Fruit fly (Drosophila melanogaster): Measurements from ENCODE around the gene CG15459.

Gene CG15459

DNA sequence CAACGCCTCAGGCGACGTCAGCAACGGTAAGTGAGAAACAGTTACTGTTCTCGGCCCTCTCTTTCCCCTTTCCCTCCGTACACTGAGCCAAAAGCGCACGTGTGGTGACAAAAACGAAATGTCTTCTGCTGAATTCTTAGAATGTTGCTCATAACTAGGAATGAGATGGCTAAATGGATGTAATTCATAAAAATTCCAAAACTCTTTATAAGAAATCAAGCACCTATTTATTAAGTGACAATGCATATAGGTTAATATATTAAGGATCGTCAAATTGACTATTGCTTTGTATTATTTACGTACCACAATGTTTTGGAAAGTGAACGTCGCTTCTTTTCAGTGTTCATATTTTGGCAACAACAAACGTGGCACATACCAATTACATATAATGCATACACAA, 21.2 kb upstream of the CG15459 start (continued):
- TF ChIP-seq slp2 (GFP tag; optimal IDR thresholded peaks at IDR 0.05) (no peak), Ets65A (GFP tag) (peak; percentile 83), Dek (tag; optimal IDR thresholded peaks at IDR 0.05) (peak; percentile 45), Drgx (GFP tag; IDR thresholded peaks at IDR 0.05) (no peak), E2f2 (GFP tag; IDR thresholded peaks at IDR 0.05) (no peak), CG3281 (GFP tag; optimal IDR thresholded peaks at IDR 0.05) (peak; percentile 50)

- TF ChIP-seq mam (GFP tag; optimal IDR thresholded peaks at IDR 0.05) (peak; percentile 17), bab2 (GFP tag; optimal IDR thresholded peaks at IDR 0.05) (peak; percentile 24), tgo (GFP tag; IDR thresholded peaks at IDR 0.05) (0 out of 3 replicates have a peak, but pooled peaks have one; percentile 17), CG7928 (GFP tag; optimal IDR thresholded peaks at IDR 0.05) (no peak), ci (GFP tag; IDR thresholded peaks at IDR 0.05) (peak; percentile 48; the same call in 1 of the 3 replicates), Rfx (GFP tag; IDR thresholded peaks at IDR 0.05) (peak; percentile 31; the same call in 1 of the 2 replicates), scrt (GFP tag; optimal IDR thresholded peaks at IDR 0.05) (peak; percentile 17), Sry-δ (GFP tag; optimal IDR thresholded peaks at IDR 0.05) (peak; percentile 3), Eip74EF (GFP tag; optimal IDR thresholded peaks at IDR 0.05) (no peak), rib (GFP tag; IDR thresholded peaks at IDR 0.05) (no peak), CG13424 (tag; optimal IDR thresholded peaks at IDR 0.05) (peak; percentile 36), grau (tag; optimal IDR thresholded peaks at IDR 0.05) (peak; percentile 27), Bgb (GFP tag; IDR thresholded peaks at IDR 0.05; ENCODE audit: partially characterized antibody) (no peak), CG9932 (GFP tag; IDR thresholded peaks at IDR 0.05) (peak; percentile 23; the same call in 1 of the 2 replicates), CG32532 (GFP tag; IDR thresholded peaks at IDR 0.05) (peak; percentile 31; the same call in 1 of the 2 replicates), slbo (GFP tag; IDR thresholded peaks at IDR 0.05) (peak; percentile 50; the same call in 1 of the 2 replicates), sna (GFP tag; IDR thresholded peaks at IDR 0.05; ENCODE audit: partially characterized antibody) (0 out of 2 replicates have a peak, but pooled peaks have one; percentile 38), fd3F (GFP tag; optimal IDR thresholded peaks at IDR 0.05) (peak; percentile 13), CG18262 (tag; optimal IDR thresholded peaks at IDR 0.05) (peak; percentile 17), lilli (GFP tag; optimal IDR thresholded peaks at IDR 0.05) (peak; percentile 47), Meics (GFP tag; optimal IDR thresholded peaks at IDR 0.05) (peak; percentile 35), amos (GFP tag; IDR thresholded peaks at IDR 0.05; ENCODE audit: partially characterized antibody) (0 out of 2 replicates have a peak, but pooled peaks have one; percentile 29), row (GFP tag; IDR thresholded peaks at IDR 0.05) (peak; percentile 60), CG7357 (GFP tag; IDR thresholded peaks at IDR 0.05) (0 out of 3 replicates have a peak, but pooled peaks have one; percentile 5), HLH54F (GFP tag; optimal IDR thresholded peaks at IDR 0.05) (peak; percentile 1), CG2678 (tag; optimal IDR thresholded peaks at IDR 0.05) (peak; percentile 56), phol (tag; optimal IDR thresholded peaks at IDR 0.05) (peak; percentile 12), sens (GFP tag) (peak; percentile 90), Scr (GFP tag; IDR thresholded peaks at IDR 0.05; ENCODE audit: partially characterized antibody) (peak; percentile 27; the same call in 1 of the 2 replicates), dpn (GFP tag; optimal IDR thresholded peaks at IDR 0.05) (peak in 1 of 2 experiments; percentile 0), chif (GFP tag; optimal IDR thresholded peaks at IDR 0.05) (peak in 1 of 2 experiments; percentile 6), Oli (tag; optimal IDR thresholded peaks at IDR 0.05) (peak; percentile 27), CG10321 (GFP tag; IDR thresholded peaks at IDR 0.05) (no peak), CG3838 (GFP tag; optimal IDR thresholded peaks at IDR 0.05) (no peak), D19A (tag; optimal IDR thresholded peaks at IDR 0.05) (no peak), odd (GFP tag; optimal IDR thresholded peaks at IDR 0.05) (peak; percentile 32), CG7556 (GFP tag; optimal IDR thresholded peaks at IDR 0.05) (peak; percentile 51), CG6254 (GFP tag; optimal IDR thresholded peaks at IDR 0.05) (peak; percentile 5), CG2120 (GFP tag; optimal IDR thresholded peaks at IDR 0.05) (peak; percentile 45), CG10979 (tag; optimal IDR thresholded peaks at IDR 0.05) (peak; percentile 2)
Observed at dm6 chrX:20433345-20434332, 20.3 kb upstream of the CG15459 start, which contains the start of gene CG1695. CG1695 (plus strand) TSS chrX:20433950.
